Fruit fly (Drosophila melanogaster) whole organism, prepupa: ENCODE results near the gene CG44838.

Source experiments
- Blimp-1 ChIP-seq: fragments of 200-800 bp; sonication (Bioruptor generic); optimal IDR thresholded peaks from 3 replicates; lab custom pipeline; 2017; ENCODE audit warnings: missing biosample characterization, missing genetic modification characterization, mild to moderate bottlenecking, moderate library complexity, missing genetic modification reagents
- CG11294 ChIP-seq: fragments of 200-800 bp; sonication (Bioruptor generic); IDR thresholded peaks from 2 replicates; pipeline ENCODE4 v1.3.6; 2022; ENCODE audit warnings: missing biosample characterization, missing genetic modification characterization
- CG11762 ChIP-seq: fragments of 200-800 bp; sonication (Bioruptor generic); optimal IDR thresholded peaks from 3 replicates; lab custom pipeline; 2016; ENCODE audit warnings: missing biosample characterization, missing genetic modification characterization; ENCODE audit not compliant: insufficient read depth
- CG11902 ChIP-seq: fragments of 200-800 bp; sonication (Bioruptor generic); optimal IDR thresholded peaks from 3 replicates; lab custom pipeline; 2016; ENCODE audit warnings: missing biosample characterization, missing genetic modification characterization
- CG15336 ChIP-seq: fragments of 200-800 bp; sonication (Bioruptor generic); IDR thresholded peaks from 2 replicates; pipeline ENCODE4 v1.3.6; 2022; ENCODE audit warnings: missing biosample characterization, missing genetic modification characterization
- CG1621 ChIP-seq: fragments of 200-800 bp; sonication (Bioruptor generic); optimal IDR thresholded peaks from 3 replicates; lab custom pipeline; 2018; ENCODE audit warnings: missing biosample characterization, mild to moderate bottlenecking, missing genetic modification characterization
- CG31627 ChIP-seq: fragments of 200-800 bp; sonication (Bioruptor generic); optimal IDR thresholded peaks from 3 replicates; lab custom pipeline; 2016; ENCODE audit warnings: missing biosample characterization, missing genetic modification characterization
- CG32006 ChIP-seq: fragments of 200-800 bp; sonication (Bioruptor generic); optimal IDR thresholded peaks from 3 replicates; lab custom pipeline; 2017; ENCODE audit warnings: missing biosample characterization, mild to moderate bottlenecking, missing genetic modification characterization
- CG34406 ChIP-seq: fragments of 200-800 bp; sonication (Bioruptor generic); optimal IDR thresholded peaks from 3 replicates; lab custom pipeline; 2016; ENCODE audit warnings: missing biosample characterization, missing genetic modification characterization
- CG4318 ChIP-seq: fragments of 200-800 bp; sonication (Bioruptor generic); optimal IDR thresholded peaks from 3 replicates; lab custom pipeline; 2017; ENCODE audit warnings: missing biosample characterization, mild to moderate bottlenecking, missing genetic modification characterization
- CG6792 ChIP-seq: fragments of 200-800 bp; sonication (Bioruptor generic); optimal IDR thresholded peaks from 3 replicates; lab custom pipeline; 2016; ENCODE audit warnings: missing biosample characterization, missing genetic modification characterization
- CG8119 ChIP-seq: fragments of 200-800 bp; sonication (Bioruptor generic); IDR thresholded peaks from 3 replicates; pipeline ENCODE4 v1.3.6; 2022; ENCODE audit warnings: missing biosample characterization, missing genetic modification characterization
- CG8319 ChIP-seq: fragments of 200-800 bp; sonication (Bioruptor generic); optimal IDR thresholded peaks from 3 replicates; lab custom pipeline; 2016; ENCODE audit warnings: missing biosample characterization, missing genetic modification characterization
- CG8632 ChIP-seq: fragments of 200-800 bp; sonication (Bioruptor generic); optimal IDR thresholded peaks from 3 replicates; lab custom pipeline; 2016; ENCODE audit warnings: missing biosample characterization, missing genetic modification characterization
- CG9139 ChIP-seq: fragments of 200-800 bp; sonication (Bioruptor generic); optimal IDR thresholded peaks from 3 replicates; lab custom pipeline; 2017; ENCODE audit warnings: missing biosample characterization, mild to moderate bottlenecking, missing genetic modification characterization
- Eip75B ChIP-seq: fragments of 200-800 bp; sonication (Bioruptor generic); optimal IDR thresholded peaks from 3 replicates; lab custom pipeline; 2016; ENCODE audit warnings: missing biosample characterization, missing genetic modification characterization
- Eip78C ChIP-seq: fragments of 200-800 bp; sonication (Bioruptor generic); peaks from one replicate; lab custom pipeline; 2016; ENCODE audit warnings: missing biosample characterization, missing genetic modification characterization
- Ets21C ChIP-seq: fragments of 200-800 bp; sonication (Bioruptor generic); optimal IDR thresholded peaks from 3 replicates; lab custom pipeline; 2016; ENCODE audit warnings: missing biosample characterization, missing genetic modification characterization
- Hr38 ChIP-seq: sonication (Bioruptor generic); optimal IDR thresholded peaks from 2 replicates; lab custom pipeline; 2016; ENCODE audit warnings: missing biosample characterization, missing genetic modification characterization
- Hr39 ChIP-seq: fragments of 200-800 bp; sonication (Bioruptor generic); optimal IDR thresholded peaks from 2 replicates; lab custom pipeline; 2016; ENCODE audit warnings: missing biosample characterization, missing genetic modification characterization
- Hr4 ChIP-seq: fragments of 200-800 bp; sonication (Bioruptor generic); optimal IDR thresholded peaks from 3 replicates; lab custom pipeline; 2016; ENCODE audit warnings: missing biosample characterization, missing genetic modification characterization
- Met ChIP-seq: fragments of 200-800 bp; sonication (Bioruptor generic); optimal IDR thresholded peaks from 3 replicates; lab custom pipeline; 2016; ENCODE audit warnings: missing biosample characterization, missing genetic modification characterization
- OdsH ChIP-seq: fragments of 200-800 bp; sonication (Bioruptor generic); optimal IDR thresholded peaks from 3 replicates; lab custom pipeline; 2016; ENCODE audit warnings: missing biosample characterization, missing genetic modification characterization
- Smox ChIP-seq: fragments of 200-800 bp; sonication (Bioruptor generic); optimal IDR thresholded peaks from 3 replicates; lab custom pipeline; 2016; ENCODE audit warnings: missing biosample characterization, missing genetic modification characterization
- Sox102F ChIP-seq: fragments of 200-800 bp; sonication (Bioruptor generic); optimal IDR thresholded peaks from 2 replicates; lab custom pipeline; 2016; ENCODE audit warnings: missing biosample characterization, mild to moderate bottlenecking, missing genetic modification characterization
- Sox14 ChIP-seq: fragments of 200-800 bp; sonication (Bioruptor generic); optimal IDR thresholded peaks from 3 replicates; lab custom pipeline; 2016; ENCODE audit warnings: missing biosample characterization, missing genetic modification characterization
- acj6 ChIP-seq: fragments of 200-800 bp; sonication (Bioruptor generic); optimal IDR thresholded peaks from 3 replicates; lab custom pipeline; 2016; ENCODE audit warnings: missing biosample characterization, missing genetic modification characterization
- cyc ChIP-seq: fragments of 200-800 bp; sonication (Bioruptor generic); optimal IDR thresholded peaks from 3 replicates; lab custom pipeline; 2016; ENCODE audit warnings: missing biosample characterization, missing genetic modification characterization
- eg ChIP-seq: fragments of 200-800 bp; sonication (Bioruptor generic); IDR thresholded peaks from 3 replicates; pipeline ENCODE4 v1.3.6; 2022; ENCODE audit warnings: missing biosample characterization, missing genetic modification characterization
- lz ChIP-seq: fragments of 200-800 bp; sonication (Bioruptor generic); optimal IDR thresholded peaks from 3 replicates; lab custom pipeline; 2016; ENCODE audit warnings: missing biosample characterization, missing genetic modification characterization
- net ChIP-seq: fragments of 200-800 bp; sonication (Bioruptor generic); optimal IDR thresholded peaks from 3 replicates; lab custom pipeline; 2016; ENCODE audit warnings: missing biosample characterization, missing genetic modification characterization
- pdm3 ChIP-seq: fragments of 200-800 bp; sonication (Bioruptor generic); optimal IDR thresholded peaks from 3 replicates; lab custom pipeline; 2016; ENCODE audit warnings: missing biosample characterization, missing genetic modification characterization
- salr ChIP-seq, 2 experiments: fragments of 200-800 bp; sonication (Bioruptor generic); optimal IDR thresholded peaks; 3 replicates each; lab custom pipeline; 2016 to 2018; ENCODE audit warnings: missing biosample characterization in 2 of 2, missing genetic modification characterization in 2 of 2, mild to moderate bottlenecking in 1 of 2
- spab ChIP-seq: fragments of 200-800 bp; sonication (Bioruptor generic); optimal IDR thresholded peaks from 2 replicates; lab custom pipeline; 2017; ENCODE audit warnings: missing biosample characterization, mild to moderate bottlenecking, missing genetic modification characterization, missing genetic modification reagents
- svp ChIP-seq: fragments of 200-800 bp; sonication (Bioruptor generic); peaks from one replicate; lab custom pipeline; 2016; ENCODE audit warnings: missing biosample characterization, missing genetic modification characterization
- topi ChIP-seq: fragments of 200-800 bp; sonication (Bioruptor generic); optimal IDR thresholded peaks from 3 replicates; lab custom pipeline; 2016; ENCODE audit warnings: missing biosample characterization, missing genetic modification characterization

CG44838 gene

dm6 chr3L:9467763-9468206 is 6.9 kb downstream of the CG44838 start (continued):
- TF ChIP-seq CG34406 (GFP tag; lab: Kevin White, UChicago) (no peak), Sox102F (GFP tag; lab: Kevin White, UChicago) (peak; percentile 15), CG9139 (GFP tag; lab: Kevin White, UChicago) (peak; percentile 58)

dm6 chr3L:9468261-9468890 is 7.5 kb downstream of the CG44838 start:
- peak; percentile 62 for TF ChIP-seq CG32006 (GFP tag; lab: Kevin White, UChicago)
- TF ChIP-seq net, result peak; percentile 8
- TF ChIP-seq Hr4 (GFP tag; lab: Kevin White, UChicago), result peak; percentile 59
- no peak for TF ChIP-seq CG8119 (GFP tag; lab: Robert Waterston, UW)
- peak; percentile 29 for TF ChIP-seq CG31627 (GFP tag; lab: Kevin White, UChicago)
- TF ChIP-seq OdsH (GFP tag; lab: Kevin White, UChicago), result peak; percentile 46
- peak; percentile 32 for TF ChIP-seq Smox (GFP tag; lab: Kevin White, UChicago)
- TF ChIP-seq cyc, result peak; percentile 3
- TF ChIP-seq spab (GFP tag; lab: Kevin White, UChicago), result no peak
- peak; percentile 28 for TF ChIP-seq pdm3
- TF ChIP-seq topi (GFP tag; lab: Kevin White, UChicago), result peak; percentile 23
- TF ChIP-seq CG11294 (GFP tag; lab: Robert Waterston, UW), result no peak
- TF ChIP-seq Ets21C, result no peak
- no peak for TF ChIP-seq CG8632
- peak; percentile 67 for TF ChIP-seq svp (GFP tag; lab: Kevin White, UChicago)
- TF ChIP-seq CG8319 (GFP tag; lab: Kevin White, UChicago), result no peak
- peak; percentile 17 for TF ChIP-seq Met
- TF ChIP-seq Sox14, result peak; percentile 20
- peak; percentile 19 for TF ChIP-seq Hr39 (GFP tag; lab: Kevin White, UChicago)
- peak in 1 of 2 experiments; percentile 45 for TF ChIP-seq salr (GFP tag; optimal IDR thresholded peaks at IDR 0.05; lab: Kevin White, UChicago)
- peak; percentile 66 for TF ChIP-seq Eip78C
- peak; percentile 9 for TF ChIP-seq CG4318 (GFP tag; lab: Kevin White, UChicago)
- TF ChIP-seq, all 60 proteins: peak for 16

dm6 chr3L:9469079-9469478 is 8.2 kb downstream of the CG44838 start:
- TF ChIP-seq CG11762, result no peak
- no peak for TF ChIP-seq Sox14
- TF ChIP-seq Eip78C, result peak; percentile 19

- TF ChIP-seq Eip75B (GFP tag; lab: Kevin White, UChicago) (no peak), salr (GFP tag; optimal IDR thresholded peaks at IDR 0.05; lab: Kevin White, UChicago) (no peak), cyc (no peak), topi (GFP tag; lab: Kevin White, UChicago) (no peak), eg (GFP tag; lab: Robert Waterston, UW) (no peak), Smox (GFP tag; lab: Kevin White, UChicago) (no peak), Hr38 (GFP tag; lab: Kevin White, UChicago) (no peak), CG15336 (GFP tag; lab: Robert Waterston, UW) (no peak), CG32006 (GFP tag; lab: Kevin White, UChicago) (no peak), acj6 (GFP tag; lab: Kevin White, UChicago) (no peak), CG8632 (no peak), spab (GFP tag; lab: Kevin White, UChicago) (no peak), CG11902 (no peak), CG1621 (tag; lab: Kevin White, UChicago) (no peak), CG6792 (no peak), Blimp-1 (no peak), OdsH (GFP tag; lab: Kevin White, UChicago) (no peak), Eip78C (no peak), lz (GFP tag; lab: Kevin White, UChicago) (no peak), CG34406 (GFP tag; lab: Kevin White, UChicago) (no peak)
Observed at dm6 chr3L:9471151-9471903, 10.5 kb downstream of the CG44838 start.
